Fruit fly (Drosophila melanogaster): ENCODE measurements around the gene mxt.

Gene mxt

DNA sequence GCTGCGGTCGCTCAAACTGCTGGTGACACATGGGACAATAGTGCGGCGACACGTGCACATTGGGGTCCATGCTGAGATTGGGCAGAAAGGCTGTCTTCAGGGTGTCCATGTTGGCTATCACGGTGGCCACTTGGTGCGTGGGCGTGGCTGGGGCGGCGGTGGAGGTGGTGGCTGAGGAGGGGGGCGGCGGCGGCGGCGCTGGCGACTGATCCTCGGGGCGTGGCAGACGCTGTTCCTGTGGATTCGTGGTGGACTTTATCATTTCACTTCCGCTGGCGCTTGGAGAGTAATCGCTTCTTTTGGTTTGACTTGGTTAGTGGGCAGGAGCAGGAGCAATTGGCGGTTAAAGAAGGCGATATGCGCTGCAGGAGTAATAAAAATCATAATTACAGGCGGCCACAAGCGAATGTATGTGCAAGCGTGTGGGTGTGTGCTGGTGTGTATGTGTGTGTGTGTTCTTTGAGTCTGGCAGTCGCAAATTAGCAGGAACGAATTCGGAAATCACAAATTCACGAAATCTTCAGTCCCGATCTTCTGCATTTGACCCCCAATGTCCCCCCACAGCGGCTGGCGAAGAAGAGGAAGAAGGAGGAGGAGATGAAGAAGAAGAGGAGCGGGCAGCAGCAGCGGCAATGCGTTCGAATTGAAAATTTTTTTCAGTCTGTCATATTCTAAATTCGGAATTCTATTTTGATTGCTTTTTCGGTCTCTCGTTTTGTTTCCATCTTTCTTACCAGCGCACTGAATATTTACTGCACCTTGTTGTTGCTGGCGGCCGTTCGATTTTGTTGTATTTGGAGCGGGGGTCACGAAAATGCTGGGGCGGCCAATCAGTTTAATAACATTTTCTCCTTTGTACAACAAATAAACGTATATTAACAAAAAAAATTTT lies 35.3 kb upstream of the mxt start:
- TF ChIP-seq cnc (optimal IDR thresholded peaks at IDR 0.05) (no peak), tj (GFP tag; optimal IDR thresholded peaks at IDR 0.05) (no peak), CG12768 (GFP tag; optimal IDR thresholded peaks at IDR 0.05) (no peak), Mnt (GFP tag; optimal IDR thresholded peaks at IDR 0.05) (no peak), CG1620 (GFP tag; optimal IDR thresholded peaks at IDR 0.05) (no peak), Crg-1 (GFP tag; optimal IDR thresholded peaks at IDR 0.05) (no peak), cic (GFP tag; optimal IDR thresholded peaks at IDR 0.05) (no peak), bab1 (GFP tag; optimal IDR thresholded peaks at IDR 0.05) (no peak), CG5204 (GFP tag; optimal IDR thresholded peaks at IDR 0.05) (no peak), CG7045 (GFP tag; optimal IDR thresholded peaks at IDR 0.05) (no peak), CG33017 (tag; optimal IDR thresholded peaks at IDR 0.05) (no peak), pad (GFP tag; optimal IDR thresholded peaks at IDR 0.05) (no peak), kay (GFP tag; ENCODE audit: borderline replicate concordance) (no peak), Hr96 (GFP tag; optimal IDR thresholded peaks at IDR 0.05) (no peak), ovo (GFP tag; optimal IDR thresholded peaks at IDR 0.05) (no peak), CG14711 (tag; optimal IDR thresholded peaks at IDR 0.05) (no peak), Clk (GFP tag; optimal IDR thresholded peaks at IDR 0.05) (no peak)

DNA sequence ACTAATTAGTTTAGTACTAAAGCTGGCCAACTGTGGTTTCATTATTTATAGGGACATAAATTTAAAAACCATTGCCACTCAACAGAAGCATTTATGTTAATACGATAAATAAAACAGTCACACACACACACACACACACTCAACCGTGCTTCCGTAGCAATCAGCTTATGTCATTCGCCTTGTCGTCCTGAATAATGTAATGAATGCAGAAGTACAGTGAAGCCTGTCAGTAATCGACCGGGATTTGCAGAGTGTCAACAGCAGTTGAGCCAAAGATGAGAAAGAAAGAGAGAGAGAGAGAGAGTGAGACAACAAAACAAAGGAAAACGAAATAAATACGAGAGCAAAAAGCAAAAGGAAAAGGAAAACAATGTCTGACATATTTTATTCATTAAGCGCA lies 21.3 kb upstream of the mxt start:
- TF ChIP-seq CG7045 (GFP tag; optimal IDR thresholded peaks at IDR 0.05) (no peak), Hr96 (GFP tag; optimal IDR thresholded peaks at IDR 0.05) (no peak), Mnt (GFP tag; optimal IDR thresholded peaks at IDR 0.05) (no peak)

DNA sequence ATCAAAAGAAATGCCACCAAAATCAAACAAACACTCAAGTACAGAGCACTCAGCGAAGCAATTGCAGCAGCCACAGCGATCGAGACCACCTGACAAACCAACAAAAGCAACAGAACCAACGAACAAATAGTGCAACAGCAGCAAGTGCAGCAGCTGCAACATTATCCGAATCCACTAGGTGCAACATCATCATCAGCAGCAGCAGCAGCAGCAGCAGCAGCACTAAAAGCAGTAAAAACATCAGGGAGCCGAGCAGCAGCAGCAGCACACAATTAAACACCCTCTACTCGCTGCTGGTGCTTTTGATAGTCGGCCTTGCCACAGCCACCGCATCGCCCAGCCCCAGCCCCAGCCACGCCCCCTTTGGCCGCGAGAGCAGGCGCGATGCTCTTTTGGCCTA lies 18.3 kb upstream of the mxt start:
- TF ChIP-seq tj (GFP tag; optimal IDR thresholded peaks at IDR 0.05) (no peak), Crg-1 (GFP tag; optimal IDR thresholded peaks at IDR 0.05) (no peak), CG12768 (GFP tag; optimal IDR thresholded peaks at IDR 0.05) (no peak), pad (GFP tag; optimal IDR thresholded peaks at IDR 0.05) (no peak), kay (GFP tag; ENCODE audit: borderline replicate concordance) (no peak), CG7045 (GFP tag; optimal IDR thresholded peaks at IDR 0.05) (no peak), cic (GFP tag; optimal IDR thresholded peaks at IDR 0.05) (no peak), CG11617 (GFP tag; optimal IDR thresholded peaks at IDR 0.05) (no peak), Clk (GFP tag; optimal IDR thresholded peaks at IDR 0.05) (no peak), CG33017 (tag; optimal IDR thresholded peaks at IDR 0.05) (no peak), CG7101 (tag; optimal IDR thresholded peaks at IDR 0.05) (no peak), ovo (GFP tag; optimal IDR thresholded peaks at IDR 0.05) (no peak), CG5204 (GFP tag; optimal IDR thresholded peaks at IDR 0.05) (no peak), Hr96 (GFP tag; optimal IDR thresholded peaks at IDR 0.05) (no peak), bab1 (GFP tag; optimal IDR thresholded peaks at IDR 0.05) (no peak), CG14711 (tag; optimal IDR thresholded peaks at IDR 0.05) (no peak)

DNA sequence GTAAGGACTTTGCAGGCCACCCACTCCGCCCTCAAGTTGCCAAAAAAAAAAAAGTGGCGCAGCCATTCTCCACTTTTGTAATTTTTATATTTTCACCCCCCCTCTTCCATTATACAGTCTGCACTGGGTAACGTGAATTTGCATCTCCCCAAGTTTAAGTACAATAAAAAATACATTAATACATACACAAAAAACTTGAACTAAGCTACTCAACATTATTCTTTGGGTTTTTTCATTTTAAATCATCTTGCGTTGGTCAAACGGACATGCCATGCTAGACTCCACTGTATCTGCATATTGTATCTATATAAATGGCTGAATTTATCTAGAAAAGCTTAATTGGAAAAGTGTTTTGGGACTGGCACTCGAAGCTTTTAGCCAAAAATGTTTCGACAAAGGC lies 14.4 kb upstream of the mxt start:
- TF ChIP-seq toe (GFP tag; optimal IDR thresholded peaks at IDR 0.05) (no peak), cic (GFP tag; optimal IDR thresholded peaks at IDR 0.05) (no peak), CG33017 (tag; optimal IDR thresholded peaks at IDR 0.05) (no peak), pad (GFP tag; optimal IDR thresholded peaks at IDR 0.05) (no peak), Mnt (GFP tag; optimal IDR thresholded peaks at IDR 0.05) (no peak), Crg-1 (GFP tag; optimal IDR thresholded peaks at IDR 0.05) (no peak), CG1620 (GFP tag; optimal IDR thresholded peaks at IDR 0.05) (no peak), CG7101 (tag; optimal IDR thresholded peaks at IDR 0.05) (no peak), CG12768 (GFP tag; optimal IDR thresholded peaks at IDR 0.05) (no peak), ovo (GFP tag; optimal IDR thresholded peaks at IDR 0.05) (no peak), CG5204 (GFP tag; optimal IDR thresholded peaks at IDR 0.05) (no peak), Clk (GFP tag; optimal IDR thresholded peaks at IDR 0.05) (no peak), tj (GFP tag; optimal IDR thresholded peaks at IDR 0.05) (no peak), Hr96 (GFP tag; optimal IDR thresholded peaks at IDR 0.05) (no peak), CG14711 (tag; optimal IDR thresholded peaks at IDR 0.05) (no peak), CG7045 (GFP tag; optimal IDR thresholded peaks at IDR 0.05) (no peak)

DNA sequence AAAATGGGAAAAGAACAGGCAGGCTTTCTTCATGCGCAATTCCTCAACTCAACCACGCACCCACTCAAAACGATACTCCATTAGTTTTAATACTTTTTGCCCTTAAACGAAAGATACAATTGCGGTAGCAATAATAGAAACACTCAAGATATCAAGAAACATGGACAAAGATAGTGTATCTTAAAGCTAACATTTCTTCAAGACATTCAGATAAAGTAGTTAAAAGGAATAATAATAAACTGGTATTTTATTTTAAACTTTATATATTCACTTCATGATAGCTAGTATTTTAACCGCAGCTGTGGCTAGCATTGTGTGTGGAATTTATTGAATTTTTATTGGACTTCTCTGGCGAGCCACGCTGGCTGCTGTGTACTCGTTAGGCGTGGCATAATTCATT lies 9.0 kb upstream of the mxt start:
- no peak for TF ChIP-seq CG1620 (GFP tag; optimal IDR thresholded peaks at IDR 0.05)
- TF ChIP-seq tj (GFP tag; optimal IDR thresholded peaks at IDR 0.05): no peak
- TF ChIP-seq kay (GFP tag; ENCODE audit: borderline replicate concordance): no peak
- no peak for TF ChIP-seq pad (GFP tag; optimal IDR thresholded peaks at IDR 0.05)
- no peak for TF ChIP-seq CG7101 (tag; optimal IDR thresholded peaks at IDR 0.05)
- no peak for TF ChIP-seq bab1 (GFP tag; optimal IDR thresholded peaks at IDR 0.05)
- no peak for TF ChIP-seq cic (GFP tag; optimal IDR thresholded peaks at IDR 0.05)

DNA sequence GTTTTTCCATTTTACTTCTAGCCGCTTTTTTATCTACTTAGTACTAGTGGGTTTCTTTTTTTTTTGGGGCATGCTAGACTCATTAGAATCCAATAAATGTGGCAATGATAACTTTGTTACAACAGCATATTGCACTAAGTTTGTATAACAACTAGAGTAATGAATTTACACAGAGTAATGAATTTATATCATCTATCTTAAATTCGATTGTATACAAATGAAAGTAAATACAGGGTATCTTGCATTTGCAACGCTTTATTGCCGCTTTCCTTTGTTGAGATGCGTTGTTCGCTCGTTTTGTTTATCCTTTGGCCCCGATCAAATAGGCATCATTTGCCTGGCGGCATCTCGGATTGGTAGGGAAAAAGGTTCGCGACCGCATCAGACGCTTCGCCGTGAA lies 7.7 kb upstream of the mxt start:
- TF ChIP-seq CG14711 (tag; optimal IDR thresholded peaks at IDR 0.05): no peak
- no peak for TF ChIP-seq Hr96 (GFP tag; optimal IDR thresholded peaks at IDR 0.05)
- no peak for TF ChIP-seq kay (GFP tag; ENCODE audit: borderline replicate concordance)
- no peak for TF ChIP-seq CG12768 (GFP tag; optimal IDR thresholded peaks at IDR 0.05)

DNA sequence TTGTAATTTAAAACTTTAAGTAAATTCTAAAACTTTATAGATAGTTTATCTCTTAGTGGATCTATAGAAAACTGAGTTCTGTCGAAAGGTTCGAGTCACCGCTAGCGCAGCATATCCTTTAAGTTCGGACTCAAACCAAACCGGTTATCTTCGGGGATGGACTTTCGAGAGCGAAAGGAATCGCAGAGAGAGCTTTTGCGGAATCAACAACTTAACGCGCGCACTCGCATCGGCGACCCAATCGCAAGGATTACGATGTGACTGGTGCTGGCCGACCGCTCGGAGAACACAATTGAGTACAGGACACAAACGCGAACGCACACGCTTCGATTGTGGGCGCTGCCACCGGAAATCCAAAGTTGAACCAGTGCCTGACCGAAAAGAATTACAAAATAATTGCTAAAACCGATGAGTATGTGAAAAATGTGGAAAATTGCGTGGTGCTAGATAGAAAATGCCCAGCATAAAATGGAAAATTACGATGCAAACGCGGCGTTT lies 5.6 kb upstream of the mxt start, which contains the start of gene smog:
smog (plus strand) TSS at position 260 of the 498 bp plus-strand sequence.
- TF ChIP-seq CG11617 (GFP tag; optimal IDR thresholded peaks at IDR 0.05): no peak
- TF ChIP-seq CG5204 (GFP tag; optimal IDR thresholded peaks at IDR 0.05): no peak
- no peak for TF ChIP-seq pad (GFP tag; optimal IDR thresholded peaks at IDR 0.05)
- TF ChIP-seq ovo (GFP tag; optimal IDR thresholded peaks at IDR 0.05): no peak
- TF ChIP-seq Clk (GFP tag; optimal IDR thresholded peaks at IDR 0.05): no peak
- TF ChIP-seq kay (GFP tag; ENCODE audit: borderline replicate concordance): no peak
- no peak for TF ChIP-seq cic (GFP tag; optimal IDR thresholded peaks at IDR 0.05)
- no peak for TF ChIP-seq CG12768 (GFP tag; optimal IDR thresholded peaks at IDR 0.05)
- TF ChIP-seq toe (GFP tag; optimal IDR thresholded peaks at IDR 0.05): no peak
- TF ChIP-seq Hr96 (GFP tag; optimal IDR thresholded peaks at IDR 0.05): no peak
- TF ChIP-seq CG7101 (tag; optimal IDR thresholded peaks at IDR 0.05): no peak
- no peak for TF ChIP-seq Crg-1 (GFP tag; optimal IDR thresholded peaks at IDR 0.05)
- TF ChIP-seq CG7045 (GFP tag; optimal IDR thresholded peaks at IDR 0.05): no peak
- TF ChIP-seq bab1 (GFP tag; optimal IDR thresholded peaks at IDR 0.05): no peak
- TF ChIP-seq CG1620 (GFP tag; optimal IDR thresholded peaks at IDR 0.05): no peak

All from whole organism, adult.